Worm (Caenorhabditis elegans) whole organism, mixed stage, embryonic: ENCODE results near the gene F53C11.9.

Experiments
- cnd-1 ChIP-seq: fragments of 200-800 bp; sonication (Bioruptor generic); optimal IDR thresholded peaks from 2 replicates; lab custom pipeline; 2018; ENCODE audit warnings: mild to moderate bottlenecking, missing genetic modification characterization, missing compliant biosample characterization
- lin-13 ChIP-seq: fragments of 150-350 bp; optimal IDR thresholded peaks from 2 replicates; lab custom pipeline; 2014; ENCODE audit warnings: missing biosample characterization, missing genetic modification characterization
- mep-1 ChIP-seq: fragments of 150-350 bp; optimal IDR thresholded peaks from 2 replicates; lab custom pipeline; 2017; ENCODE audit warnings: missing biosample characterization, missing genetic modification reagents, missing genetic modification characterization, inconsistent platforms
- nhr-76 ChIP-seq: sonication (generic microtip); optimal IDR thresholded peaks from 2 replicates; lab custom pipeline; 2017; ENCODE audit warnings: missing biosample characterization, missing genetic modification characterization
- unc-62 ChIP-seq: fragments of 150-350 bp; optimal IDR thresholded peaks from 2 replicates; lab custom pipeline; 2014; ENCODE audit warnings: missing biosample characterization, missing genetic modification reagents, missing genetic modification characterization

ce11 chrV:13771209-13771608 is 6.6 kb upstream of the F53C11.9 start, which contains the start of gene F20G2.5:
- TF ChIP-seq unc-62 (GFP tag; lab: Kevin White, UChicago) (no peak), lin-13 (tag; lab: Kevin White, UChicago) (no peak), cnd-1 (tag; lab: Kevin White, UChicago) (no peak), mep-1 (tag; lab: Kevin White, UChicago) (no peak), nhr-76 (tag; lab: Kevin White, UChicago) (no peak)
